Fruit fly (Drosophila melanogaster): Measurements from ENCODE around the gene CG4935.

The CG4935 gene

dm6 chr2L:16276820-16277219 is 14.9 kb downstream of the CG4935 start:
- 0 out of 3 replicates have a peak, but pooled peaks have one; percentile 35 for TF ChIP-seq CG4496 (GFP tag; IDR thresholded peaks at IDR 0.05)
- TF ChIP-seq CG14655 (GFP tag; optimal IDR thresholded peaks at IDR 0.05) = no peak
- no peak for TF ChIP-seq Pif1A (GFP tag; optimal IDR thresholded peaks at IDR 0.05)
- TF ChIP-seq CG15710 (tag; optimal IDR thresholded peaks at IDR 0.05) = no peak

- TF ChIP-seq gl (tag; optimal IDR thresholded peaks at IDR 0.05) = no peak
- TF ChIP-seq CG34367 (tag; optimal IDR thresholded peaks at IDR 0.05) = no peak
- no peak for TF ChIP-seq CG4496 (GFP tag; IDR thresholded peaks at IDR 0.05)
- TF ChIP-seq CG15710 (tag; optimal IDR thresholded peaks at IDR 0.05) = no peak
- TF ChIP-seq CG32121 (GFP tag; IDR thresholded peaks at IDR 0.05) = no peak
- no peak for TF ChIP-seq CG12605 (GFP tag; IDR thresholded peaks at IDR 0.05)
- no peak for TF ChIP-seq CG13204 (GFP tag; optimal IDR thresholded peaks at IDR 0.05)
- no peak for TF ChIP-seq EcR (GFP tag; optimal IDR thresholded peaks at IDR 0.05)
- TF ChIP-seq Pif1A (GFP tag; optimal IDR thresholded peaks at IDR 0.05) = no peak
- no peak for TF ChIP-seq CG9948 (tag; optimal IDR thresholded peaks at IDR 0.05)
- no peak for TF ChIP-seq D1 (tag; optimal IDR thresholded peaks at IDR 0.05)
- no peak for TF ChIP-seq Pif1B (GFP tag; optimal IDR thresholded peaks at IDR 0.05)
- no peak for TF ChIP-seq CG10348 (GFP tag; IDR thresholded peaks at IDR 0.05)
- no peak for TF ChIP-seq CG17806 (tag; optimal IDR thresholded peaks at IDR 0.05)
- no peak for TF ChIP-seq Ets98B (GFP tag; IDR thresholded peaks at IDR 0.05)
- TF ChIP-seq CG8301 (tag; optimal IDR thresholded peaks at IDR 0.05) = no peak
- TF ChIP-seq fd96Ca (GFP tag; IDR thresholded peaks at IDR 0.05) = no peak
- TF ChIP-seq rn (GFP tag; IDR thresholded peaks at IDR 0.05) = no peak
These were observed 16.0 kb downstream of the CG4935 start for dm6 chr2L:16277922-16278321.

- TF ChIP-seq CG13204 (GFP tag; optimal IDR thresholded peaks at IDR 0.05) = peak; percentile 80
- TF ChIP-seq fd96Ca (GFP tag; IDR thresholded peaks at IDR 0.05) = no peak
- TF ChIP-seq gl (tag; optimal IDR thresholded peaks at IDR 0.05) = no peak
- no peak for TF ChIP-seq CG10348 (GFP tag; IDR thresholded peaks at IDR 0.05)
- no peak for TF ChIP-seq CG12605 (GFP tag; IDR thresholded peaks at IDR 0.05)
- no peak for TF ChIP-seq D1 (tag; optimal IDR thresholded peaks at IDR 0.05)
- TF ChIP-seq CG4496 (GFP tag; IDR thresholded peaks at IDR 0.05) = 0 out of 3 replicates have a peak, but pooled peaks have one; percentile 39
- no peak for TF ChIP-seq CG14655 (GFP tag; optimal IDR thresholded peaks at IDR 0.05)
- TF ChIP-seq CG34367 (tag; optimal IDR thresholded peaks at IDR 0.05) = no peak
- TF ChIP-seq CG32121 (GFP tag; IDR thresholded peaks at IDR 0.05) = no peak
- TF ChIP-seq Pif1A (GFP tag; optimal IDR thresholded peaks at IDR 0.05) = no peak
- no peak for TF ChIP-seq EcR (GFP tag; optimal IDR thresholded peaks at IDR 0.05)
- TF ChIP-seq Ets98B (GFP tag; IDR thresholded peaks at IDR 0.05) = no peak
These were observed 16.9 kb downstream of the CG4935 start for dm6 chr2L:16278842-16279241.

dm6 chr2L:16279774-16280252 is 17.9 kb downstream of the CG4935 start:
- TF ChIP-seq gl (tag; optimal IDR thresholded peaks at IDR 0.05) = peak; percentile 57
- TF ChIP-seq rn (GFP tag; IDR thresholded peaks at IDR 0.05) = peak; percentile 62
- peak; percentile 80 for TF ChIP-seq Pif1B (GFP tag; optimal IDR thresholded peaks at IDR 0.05)
- TF ChIP-seq CG8159 (tag; optimal IDR thresholded peaks at IDR 0.05) = peak; percentile 86
- TF ChIP-seq Pif1A (GFP tag; optimal IDR thresholded peaks at IDR 0.05) = peak; percentile 88
- peak; percentile 41 for TF ChIP-seq CG13204 (GFP tag; optimal IDR thresholded peaks at IDR 0.05)
- peak; percentile 92 for TF ChIP-seq D1 (tag; optimal IDR thresholded peaks at IDR 0.05)
- TF ChIP-seq CG10348 (GFP tag; IDR thresholded peaks at IDR 0.05) = peak; percentile 70; the same call in 1 of the 2 replicates
- TF ChIP-seq CG12605 (GFP tag; IDR thresholded peaks at IDR 0.05) = peak; percentile 67
- TF ChIP-seq CG4496 (GFP tag; IDR thresholded peaks at IDR 0.05) = peak; percentile 88
- TF ChIP-seq CG15710 (tag; optimal IDR thresholded peaks at IDR 0.05) = peak; percentile 86
- TF ChIP-seq CG8301 (tag; optimal IDR thresholded peaks at IDR 0.05) = peak; percentile 94
- peak; percentile 67 for TF ChIP-seq Snoo (tag; optimal IDR thresholded peaks at IDR 0.05)
- peak; percentile 73 for TF ChIP-seq Ets98B (GFP tag; IDR thresholded peaks at IDR 0.05)
- peak; percentile 89 for TF ChIP-seq CG17806 (tag; optimal IDR thresholded peaks at IDR 0.05)
- TF ChIP-seq CG9948 (tag; optimal IDR thresholded peaks at IDR 0.05) = peak; percentile 92
- no peak for TF ChIP-seq EcR (GFP tag; optimal IDR thresholded peaks at IDR 0.05)
- peak; percentile 85 for TF ChIP-seq CG34367 (tag; optimal IDR thresholded peaks at IDR 0.05)
- TF ChIP-seq CG32121 (GFP tag; IDR thresholded peaks at IDR 0.05) = peak; percentile 86
- peak; percentile 95 for TF ChIP-seq CG14655 (GFP tag; optimal IDR thresholded peaks at IDR 0.05)
- peak; percentile 40; the same call in 1 of the 3 replicates for TF ChIP-seq fd96Ca (GFP tag; IDR thresholded peaks at IDR 0.05)

dm6 chr2L:16281419-16282076 is 19.6 kb downstream of the CG4935 start:
- TF ChIP-seq D1 (tag; optimal IDR thresholded peaks at IDR 0.05) (no peak), CG13204 (GFP tag; optimal IDR thresholded peaks at IDR 0.05) (no peak), CG17806 (tag; optimal IDR thresholded peaks at IDR 0.05) (peak; percentile 50), rn (GFP tag; IDR thresholded peaks at IDR 0.05) (no peak), CG8301 (tag; optimal IDR thresholded peaks at IDR 0.05) (peak; percentile 74), CG8159 (tag; optimal IDR thresholded peaks at IDR 0.05) (peak; percentile 54), CG10348 (GFP tag; IDR thresholded peaks at IDR 0.05) (no peak), Pif1B (GFP tag; optimal IDR thresholded peaks at IDR 0.05) (peak; percentile 4), CG15710 (tag; optimal IDR thresholded peaks at IDR 0.05) (peak; percentile 12), Ets98B (GFP tag; IDR thresholded peaks at IDR 0.05) (peak; percentile 22; the same call in 1 of the 2 replicates), CG4496 (GFP tag; IDR thresholded peaks at IDR 0.05) (peak; percentile 60; the same call in 2 of the 3 replicates), CG34367 (tag; optimal IDR thresholded peaks at IDR 0.05) (peak; percentile 28), CG14655 (GFP tag; optimal IDR thresholded peaks at IDR 0.05) (peak; percentile 81), CG9948 (tag; optimal IDR thresholded peaks at IDR 0.05) (peak; percentile 61)
